Fruit fly (Drosophila melanogaster): ENCODE results near the gene Taf6.

The Taf6 gene

DNA sequence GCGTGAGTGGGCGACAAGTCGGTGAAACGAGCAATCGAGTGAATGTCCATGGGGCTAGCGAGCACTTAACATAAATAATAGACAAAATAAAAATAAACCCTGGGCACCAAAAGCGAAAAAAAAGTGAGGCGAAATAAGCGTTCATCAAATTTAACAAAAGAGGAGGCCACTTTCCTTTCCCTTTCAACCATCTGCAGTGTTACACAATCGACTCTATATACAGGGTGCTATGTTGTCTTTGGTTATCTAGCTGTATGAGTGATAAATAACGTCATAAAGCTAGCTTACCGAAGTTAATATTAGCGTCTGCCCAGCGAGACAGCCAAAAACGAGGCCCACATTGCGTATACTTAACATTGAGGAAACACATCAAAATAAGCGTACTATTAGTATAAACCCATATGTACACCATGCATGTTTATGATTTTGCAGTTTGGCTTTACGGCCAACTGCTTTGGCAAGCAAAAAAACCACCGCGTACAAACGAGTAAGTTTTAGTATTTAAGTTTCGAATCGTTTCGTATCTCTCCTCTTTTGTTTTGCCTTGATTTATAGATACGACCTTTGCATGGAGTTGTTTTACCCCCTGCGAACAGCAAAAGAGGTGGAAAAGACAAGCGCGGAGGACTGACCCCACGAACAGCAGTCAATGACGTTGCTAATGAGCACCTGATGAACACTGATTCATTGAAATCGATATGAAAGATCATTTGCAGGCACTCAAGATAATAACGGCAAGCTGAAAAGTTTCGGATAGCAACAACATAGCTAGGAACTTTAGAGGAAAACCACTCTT is 33.8 kb upstream of the Taf6 start:
- TF ChIP-seq Clk (GFP tag; optimal IDR thresholded peaks at IDR 0.05) (no peak), CG1620 (GFP tag; optimal IDR thresholded peaks at IDR 0.05) (no peak), CG12768 (GFP tag; optimal IDR thresholded peaks at IDR 0.05) (no peak), CG7101 (tag; optimal IDR thresholded peaks at IDR 0.05) (no peak)

DNA sequence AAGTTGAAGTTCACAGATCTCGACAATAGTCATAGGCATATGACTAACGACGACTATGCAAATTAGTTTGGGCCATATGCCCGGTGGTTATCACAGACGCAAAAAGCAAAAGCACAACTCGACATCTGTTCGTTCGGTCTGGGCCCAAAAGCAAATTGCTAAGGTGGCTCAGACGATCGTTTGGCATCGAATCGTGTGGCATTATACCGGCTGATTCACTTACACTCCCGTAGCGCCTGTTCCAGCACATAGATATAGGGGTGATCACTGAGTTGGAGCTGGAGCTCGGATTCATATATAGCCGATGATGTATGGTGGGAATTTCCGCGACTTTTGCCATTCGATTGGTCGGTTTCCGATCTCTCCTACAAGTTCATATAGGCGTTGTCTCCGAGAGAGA is 32.8 kb upstream of the Taf6 start:
- no peak for TF ChIP-seq CG7045 (GFP tag; optimal IDR thresholded peaks at IDR 0.05)
- no peak for TF ChIP-seq Clk (GFP tag; optimal IDR thresholded peaks at IDR 0.05)
- TF ChIP-seq CG11617 (GFP tag; optimal IDR thresholded peaks at IDR 0.05), result no peak
- TF ChIP-seq Crg-1 (GFP tag; optimal IDR thresholded peaks at IDR 0.05), result no peak
- no peak for TF ChIP-seq CG33017 (tag; optimal IDR thresholded peaks at IDR 0.05)
- TF ChIP-seq kay (GFP tag; ENCODE audit: borderline replicate concordance), result no peak

- TF ChIP-seq Clk (GFP tag; optimal IDR thresholded peaks at IDR 0.05) (no peak), CG7101 (tag; optimal IDR thresholded peaks at IDR 0.05) (no peak), bab1 (GFP tag; optimal IDR thresholded peaks at IDR 0.05) (no peak), CG33017 (tag; optimal IDR thresholded peaks at IDR 0.05) (no peak), CG1620 (GFP tag; optimal IDR thresholded peaks at IDR 0.05) (no peak), toe (GFP tag; optimal IDR thresholded peaks at IDR 0.05) (no peak), tj (GFP tag; optimal IDR thresholded peaks at IDR 0.05) (no peak), cic (GFP tag; optimal IDR thresholded peaks at IDR 0.05) (no peak)
Measured at dm6 chr3L:19568999-19569398, 29.9 kb upstream of the Taf6 start.

- TF ChIP-seq CG33017 (tag; optimal IDR thresholded peaks at IDR 0.05) (no peak), CG7045 (GFP tag; optimal IDR thresholded peaks at IDR 0.05) (no peak), CG1620 (GFP tag; optimal IDR thresholded peaks at IDR 0.05) (no peak), CG12768 (GFP tag; optimal IDR thresholded peaks at IDR 0.05) (no peak), Clk (GFP tag; optimal IDR thresholded peaks at IDR 0.05) (no peak), CG11617 (GFP tag; optimal IDR thresholded peaks at IDR 0.05) (no peak), cnc (optimal IDR thresholded peaks at IDR 0.05) (no peak), CG5204 (GFP tag; optimal IDR thresholded peaks at IDR 0.05) (no peak), bab1 (GFP tag; optimal IDR thresholded peaks at IDR 0.05) (no peak), Mnt (GFP tag; optimal IDR thresholded peaks at IDR 0.05) (no peak)
Measured at dm6 chr3L:19569407-19569806, 29.5 kb upstream of the Taf6 start.

DNA sequence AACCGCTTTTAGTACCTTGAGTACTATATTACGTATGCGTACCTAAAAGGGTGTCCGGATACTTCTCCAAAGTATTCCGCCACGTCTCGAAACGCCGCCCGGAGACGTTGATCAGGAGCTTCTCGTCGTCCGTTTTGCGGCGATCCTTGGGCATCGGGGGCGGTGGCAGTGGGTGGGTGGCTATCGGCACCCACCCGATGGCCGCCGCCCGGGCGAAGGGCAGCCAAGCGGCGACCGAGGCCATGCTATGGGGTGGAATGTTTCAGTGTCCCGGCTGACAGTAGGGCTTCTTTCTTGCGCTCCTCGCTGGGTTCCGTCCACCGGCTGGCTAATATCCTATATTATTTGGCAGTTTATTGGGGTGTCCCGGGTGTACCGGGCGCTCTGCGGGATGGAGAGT is 24.4 kb upstream of the Taf6 start:
- TF ChIP-seq ovo (GFP tag; optimal IDR thresholded peaks at IDR 0.05), result no peak
- no peak for TF ChIP-seq CG12768 (GFP tag; optimal IDR thresholded peaks at IDR 0.05)
- TF ChIP-seq CG14711 (tag; optimal IDR thresholded peaks at IDR 0.05), result no peak
- TF ChIP-seq tj (GFP tag; optimal IDR thresholded peaks at IDR 0.05), result no peak
- TF ChIP-seq Crg-1 (GFP tag; optimal IDR thresholded peaks at IDR 0.05), result no peak
- TF ChIP-seq kay (GFP tag; ENCODE audit: borderline replicate concordance), result no peak
- no peak for TF ChIP-seq bab1 (GFP tag; optimal IDR thresholded peaks at IDR 0.05)
- no peak for TF ChIP-seq CG7045 (GFP tag; optimal IDR thresholded peaks at IDR 0.05)
- TF ChIP-seq Mnt (GFP tag; optimal IDR thresholded peaks at IDR 0.05), result no peak
- no peak for TF ChIP-seq cnc (optimal IDR thresholded peaks at IDR 0.05)
- TF ChIP-seq CG7101 (tag; optimal IDR thresholded peaks at IDR 0.05), result no peak
- TF ChIP-seq CG11617 (GFP tag; optimal IDR thresholded peaks at IDR 0.05), result no peak

DNA sequence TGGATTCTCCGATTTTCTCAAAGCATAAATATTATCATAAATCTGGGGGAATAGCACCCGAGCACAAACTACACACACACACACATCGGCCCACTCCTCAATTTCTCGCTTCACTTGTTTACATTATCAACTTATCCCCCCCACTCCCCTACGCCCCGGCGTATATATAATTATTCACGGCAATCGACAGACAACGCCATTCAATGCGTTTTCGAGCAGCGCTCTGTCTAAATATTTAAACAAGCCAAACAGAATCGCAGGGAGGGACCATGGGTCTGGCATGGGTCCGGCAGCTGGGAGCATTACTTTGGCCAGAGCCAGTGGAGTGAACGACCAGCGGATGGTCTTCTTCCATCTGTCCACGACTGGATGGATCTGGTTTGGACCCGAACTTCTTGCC is 23.2 kb upstream of the Taf6 start:
- TF ChIP-seq bab1 (GFP tag; optimal IDR thresholded peaks at IDR 0.05), result no peak
- TF ChIP-seq ovo (GFP tag; optimal IDR thresholded peaks at IDR 0.05), result no peak
- TF ChIP-seq CG7101 (tag; optimal IDR thresholded peaks at IDR 0.05), result peak; percentile 35
- TF ChIP-seq cnc (optimal IDR thresholded peaks at IDR 0.05), result no peak
- TF ChIP-seq tj (GFP tag; optimal IDR thresholded peaks at IDR 0.05), result no peak
- no peak for TF ChIP-seq CG7045 (GFP tag; optimal IDR thresholded peaks at IDR 0.05)
- TF ChIP-seq CG12768 (GFP tag; optimal IDR thresholded peaks at IDR 0.05), result no peak
- no peak for TF ChIP-seq kay (GFP tag; ENCODE audit: borderline replicate concordance)

dm6 chr3L:19579346-19579745 is 19.5 kb upstream of the Taf6 start:
- TF ChIP-seq CG5204 (GFP tag; optimal IDR thresholded peaks at IDR 0.05), result no peak

DNA sequence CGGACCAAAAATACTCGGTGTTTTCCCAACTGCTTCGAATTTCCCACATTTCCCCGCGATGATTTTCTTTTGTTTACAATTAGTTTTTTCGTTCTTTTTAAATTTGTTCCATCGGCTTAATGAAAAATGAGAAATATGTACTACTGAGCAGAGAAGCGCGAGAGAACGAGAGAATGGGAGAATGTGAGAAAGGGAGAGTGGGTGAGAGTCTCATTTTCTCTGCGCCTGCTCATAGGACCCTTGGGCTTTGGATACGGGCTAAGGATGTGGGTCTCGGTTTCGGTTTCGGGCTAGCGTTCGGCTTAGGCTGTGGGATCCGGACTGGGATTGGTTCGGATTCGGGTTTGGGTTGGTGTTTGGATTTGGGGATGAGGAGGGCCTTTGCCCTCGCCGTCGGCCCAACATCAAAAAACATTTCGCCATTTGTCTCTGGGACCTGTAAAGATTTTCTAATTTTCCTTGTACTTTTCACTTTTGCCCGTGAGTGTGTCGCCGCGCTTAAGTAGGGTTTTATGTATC is 18.1 kb upstream of the Taf6 start:
- TF ChIP-seq pad (GFP tag; optimal IDR thresholded peaks at IDR 0.05), result no peak
- TF ChIP-seq Hr96 (GFP tag; optimal IDR thresholded peaks at IDR 0.05), result no peak

Data from whole organism, adult.